Worm (Caenorhabditis elegans) whole organism, midembryonic: Measurements from ENCODE around the gene C37H5.5.

Source experiments
- T22C8.4 ChIP-seq: fragments of 200-800 bp; sonication (Bioruptor generic); IDR thresholded peaks from 2 replicates; pipeline ENCODE4 v1.3.6; 2022; ENCODE audit warnings: missing genetic modification characterization, missing compliant biosample characterization
- cog-1 ChIP-seq: sonication (generic microtip); optimal IDR thresholded peaks from 2 replicates; lab custom pipeline; 2016; ENCODE audit warnings: missing genetic modification characterization, missing compliant biosample characterization
- flt-1 ChIP-seq: fragments of 200-800 bp; sonication (Bioruptor generic); IDR thresholded peaks from 2 replicates; pipeline ENCODE4 v1.3.6; 2022; ENCODE audit warnings: missing genetic modification characterization, missing compliant biosample characterization
- klf-2 ChIP-seq: fragments of 200-800 bp; sonication (Bioruptor generic); conservative IDR thresholded peaks from 2 replicates; pipeline ENCODE4 v1.3.6; 2022; ENCODE audit warnings: missing genetic modification reagents, missing genetic modification characterization, missing compliant biosample characterization
- med-1 ChIP-seq: sonication (generic microtip); optimal IDR thresholded peaks from 2 replicates; lab custom pipeline; 2017; ENCODE audit warnings: missing genetic modification characterization, mild to moderate bottlenecking, missing compliant biosample characterization, antibody characterized with exemption, missing genetic modification reagents; ENCODE audit not compliant: insufficient read depth
- ref-1 ChIP-seq: fragments of 200-800 bp; sonication (Bioruptor generic); conservative IDR thresholded peaks from 2 replicates; pipeline ENCODE4 v1.3.6; 2022; ENCODE audit warnings: missing genetic modification reagents, missing genetic modification characterization, missing compliant biosample characterization
- tab-1 ChIP-seq: fragments of 200-800 bp; sonication (Bioruptor generic); IDR thresholded peaks from 2 replicates; pipeline ENCODE4 v1.3.6; 2022; ENCODE audit warnings: missing genetic modification characterization, missing compliant biosample characterization
- ztf-23 ChIP-seq: fragments of 200-800 bp; sonication (Bioruptor generic); IDR thresholded peaks from 2 replicates; pipeline ENCODE4 v1.3.6; 2022; ENCODE audit warnings: missing genetic modification reagents, missing genetic modification characterization, missing compliant biosample characterization
- ztf-29 ChIP-seq: fragments of 200-800 bp; sonication (Bioruptor generic); IDR thresholded peaks from 2 replicates; pipeline ENCODE4 v1.3.6; 2022; ENCODE audit warnings: missing genetic modification reagents, missing genetic modification characterization, missing compliant biosample characterization

Gene C37H5.5

DNA sequence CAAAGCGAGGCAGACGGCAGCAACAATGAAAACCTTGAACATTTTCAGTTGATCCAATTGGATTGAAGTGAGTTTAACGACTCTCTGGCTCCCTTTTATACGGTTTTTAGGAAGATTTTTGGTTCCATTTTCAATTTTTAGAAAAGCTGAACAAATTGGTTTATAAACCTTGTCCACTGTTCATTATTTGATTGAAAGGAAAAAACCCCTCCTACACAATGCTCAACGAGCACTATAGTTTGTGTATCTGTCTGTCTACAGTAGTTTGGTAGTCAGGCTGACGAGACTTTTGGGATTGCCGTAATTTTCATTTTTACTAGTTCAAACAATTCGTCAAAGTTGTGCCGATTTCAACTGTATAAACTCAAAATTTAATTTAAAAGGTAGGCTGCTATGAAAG, 52.1 kb downstream of the C37H5.5 start, which contains the start of gene T19H12.15:
Gene T19H12.15, minus strand, starts transcription at position 101 of the 400 bp plus-strand sequence.
- no peak for TF ChIP-seq ref-1

DNA sequence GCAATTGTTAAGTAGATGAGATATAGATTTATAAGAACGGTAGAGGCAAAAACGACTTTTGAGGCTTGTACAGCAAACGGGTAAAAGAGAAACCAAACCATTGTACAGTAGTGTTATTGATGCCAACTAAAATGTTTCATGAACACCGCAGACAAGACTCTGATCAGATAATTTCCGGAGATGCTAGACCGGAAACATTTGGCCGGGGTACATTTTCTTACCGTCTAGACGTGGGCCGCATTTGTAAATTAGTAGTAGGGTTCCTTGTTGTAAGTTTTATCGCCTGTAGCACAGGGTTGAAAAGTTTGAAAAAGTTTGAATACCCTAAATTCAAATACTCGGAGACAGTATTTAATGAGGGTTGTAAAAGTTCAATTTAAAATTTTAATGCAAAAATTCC, 54.2 kb downstream of the C37H5.5 start, which contains the start of gene str-32:
Gene str-32, minus strand, starts transcription at position 101 of the 400 bp plus-strand sequence.
- TF ChIP-seq cog-1 (tag; lab: Kevin White, UChicago) (no peak), klf-2 (GFP tag; lab: Robert Waterston, UW) (no peak), ref-1 (no peak), med-1 (no peak), flt-1 (no peak), ztf-29 (GFP tag; lab: Robert Waterston, UW) (no peak), ztf-23 (GFP tag; lab: Robert Waterston, UW) (no peak), T22C8.4 (GFP tag; lab: Robert Waterston, UW) (no peak), tab-1 (GFP tag; lab: Robert Waterston, UW) (no peak)

- TF ChIP-seq ztf-23 (GFP tag; lab: Robert Waterston, UW) (no peak), ref-1 (no peak), med-1 (no peak), cog-1 (tag; lab: Kevin White, UChicago) (no peak), flt-1 (no peak), tab-1 (GFP tag; lab: Robert Waterston, UW) (no peak), T22C8.4 (GFP tag; lab: Robert Waterston, UW) (no peak)
Measured at ce11 chrV:4884490-4884889, 57.3 kb downstream of the C37H5.5 start, which contains the start of gene T19H12.12. TSS of gene T19H12.12 (plus strand) at chrV:4884790.

DNA sequence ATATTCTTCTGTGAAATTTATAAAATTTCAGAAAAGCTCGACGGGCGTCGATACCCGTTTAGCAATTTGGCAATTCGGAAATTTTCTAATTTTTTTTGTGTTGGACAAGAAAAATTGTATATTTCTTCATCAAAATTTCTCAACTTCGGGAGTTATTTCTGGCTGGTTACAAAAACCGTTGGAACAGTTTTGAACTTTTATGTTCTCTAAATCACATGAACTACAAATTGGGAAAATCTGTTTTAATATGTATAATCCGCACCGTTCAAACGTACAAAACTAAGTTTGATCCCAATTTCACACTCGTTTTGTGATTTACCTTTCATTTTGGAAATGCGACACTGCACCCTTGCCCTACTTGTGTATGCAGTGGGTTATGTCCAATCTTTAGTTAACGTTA, 58.2 kb downstream of the C37H5.5 start, which contains the start of gene T19H12.3:
Gene T19H12.3, plus strand, starts transcription at position 301 of the 400 bp plus-strand sequence.
- TF ChIP-seq ztf-29 (GFP tag; lab: Robert Waterston, UW) (no peak), ztf-23 (GFP tag; lab: Robert Waterston, UW) (no peak), flt-1 (no peak), med-1 (no peak), tab-1 (GFP tag; lab: Robert Waterston, UW) (no peak), klf-2 (GFP tag; lab: Robert Waterston, UW) (no peak), ref-1 (no peak), cog-1 (tag; lab: Kevin White, UChicago) (no peak), T22C8.4 (GFP tag; lab: Robert Waterston, UW) (no peak)
